Fruit fly (Drosophila melanogaster) whole organism: ENCODE measurements around the gene ebd2.

Experiments used
- CG8478 ChIP-seq: fragments of >200 bp; optimal IDR thresholded peaks from 2 replicates; lab custom pipeline; 2018; ENCODE audit warnings: inconsistent platforms
- Dll ChIP-seq: fragments of >200 bp; optimal IDR thresholded peaks from 2 replicates; lab custom pipeline; 2017
- EcR ChIP-seq, 2 experiments: fragments of >200 bp; optimal IDR thresholded peaks; 2 replicates each; lab custom pipeline; 2017; ENCODE audit warnings: missing biosample characterization in 2 of 2, missing genetic modification characterization in 2 of 2, missing genetic modification reagents in 2 of 2
- pan ChIP-seq: fragments of >200 bp; optimal IDR thresholded peaks from 2 replicates; lab custom pipeline; 2017
- psq ChIP-seq: fragments of >200 bp; optimal IDR thresholded peaks from 2 replicates; lab custom pipeline; 2017
- usp ChIP-seq: fragments of >200 bp; optimal IDR thresholded peaks from 2 replicates; lab custom pipeline; 2017; ENCODE audit warnings: missing biosample characterization, missing genetic modification characterization, mixed read lengths

Gene ebd2

dm6 chr3L:21298375-21298774 is 50.7 kb downstream of the ebd2 start, which contains the start of gene CG43702:
Gene CG43702, plus strand, starts transcription at chr3L:21298675.
- TF ChIP-seq usp (no peak), EcR (GFP tag; optimal IDR thresholded peaks at IDR 0.05; lab: Kevin White, UChicago) (no peak), CG8478 (no peak), Dll (lab: Kevin White, UChicago) (no peak), psq (lab: Kevin White, UChicago) (no peak), pan (no peak)

- TF ChIP-seq pan (no peak), CG8478 (no peak), psq (lab: Kevin White, UChicago) (no peak), EcR (GFP tag; optimal IDR thresholded peaks at IDR 0.05; lab: Kevin White, UChicago) (no peak), usp (no peak), Dll (lab: Kevin White, UChicago) (no peak)
Observed at dm6 chr3L:21297703-21298102, 51.4 kb downstream of the ebd2 start, which contains the start of gene Edg78E. Gene Edg78E, minus strand, starts transcription at chr3L:21297803.
